Worm (Caenorhabditis elegans) whole organism, L3 larva: ENCODE results near the gene gcst-1.

Experiments
- elt-2 ChIP-seq: sonication (generic microtip); optimal IDR thresholded peaks from 2 replicates; lab custom pipeline; 2016; ENCODE audit warnings: missing genetic modification reagents, mild to moderate bottlenecking, missing genetic modification characterization, missing compliant biosample characterization
- eor-1 ChIP-seq, 2 experiments: fragments of 150-350 bp; optimal IDR thresholded peaks; 2 replicates each; lab custom pipeline; 2014 to 2018; ENCODE audit warnings: missing biosample characterization in 2 of 2, missing genetic modification characterization in 2 of 2
- fos-1 ChIP-seq: fragments of 150-350 bp; optimal IDR thresholded peaks from 2 replicates; lab custom pipeline; 2014; ENCODE audit warnings: missing biosample characterization, missing genetic modification characterization
- mdl-1 ChIP-seq: fragments of 150-350 bp; optimal IDR thresholded peaks from 2 replicates; lab custom pipeline; 2014; ENCODE audit warnings: missing biosample characterization, missing genetic modification characterization
- mml-1 ChIP-seq: fragments of 150-350 bp; sonication (generic microtip); optimal IDR thresholded peaks from 3 replicates; lab custom pipeline; 2014; ENCODE audit warnings: missing biosample characterization, missing genetic modification characterization
- nfya-1 ChIP-seq: sonication (generic microtip); optimal IDR thresholded peaks from 2 replicates; lab custom pipeline; 2017; ENCODE audit warnings: missing genetic modification characterization, mild to moderate bottlenecking, missing compliant biosample characterization, antibody characterized with exemption, moderate library complexity; ENCODE audit not compliant: insufficient read depth
- nhr-237 ChIP-seq: fragments of 150-350 bp; optimal IDR thresholded peaks from 2 replicates; lab custom pipeline; 2014; ENCODE audit warnings: missing biosample characterization, missing genetic modification characterization
- nhr-77 ChIP-seq: fragments of 150-350 bp; optimal IDR thresholded peaks from 2 replicates; lab custom pipeline; 2014; ENCODE audit warnings: missing biosample characterization, missing genetic modification characterization
- pqm-1 ChIP-seq: fragments of 150-350 bp; optimal IDR thresholded peaks from 2 replicates; lab custom pipeline; 2017; ENCODE audit warnings: missing biosample characterization, missing genetic modification characterization, inconsistent platforms

ce11 chrV:5726463-5726862 is 13.7 kb downstream of the gcst-1 start, which contains the start of gene K09H11.4:
- TF ChIP-seq nfya-1 (tag; lab: Kevin White, UChicago), result no peak
- TF ChIP-seq fos-1, result no peak
- no peak for TF ChIP-seq eor-1 (tag; optimal IDR thresholded peaks at IDR 0.05; lab: Kevin White, UChicago)
- no peak for TF ChIP-seq elt-2 (tag; lab: Kevin White, UChicago)
- TF ChIP-seq nhr-77 (tag; lab: Kevin White, UChicago), result no peak
- TF ChIP-seq mdl-1, result no peak
- TF ChIP-seq nhr-237, result no peak
- TF ChIP-seq pqm-1 (tag; lab: Kevin White, UChicago), result no peak
- TF ChIP-seq mml-1 (tag; lab: Kevin White, UChicago), result no peak
